Worm (Caenorhabditis elegans): Measurements from ENCODE around the gene srh-129.

- no peak for TF ChIP-seq xnd-1 (tag; optimal IDR thresholded peaks at IDR 0.05)
- TF ChIP-seq mes-4 (tag; optimal IDR thresholded peaks at IDR 0.05): no peak
- TF ChIP-seq dpl-1 (GFP tag; optimal IDR thresholded peaks at IDR 0.05): no peak
- no peak for TF ChIP-seq F49E8.2 (tag; optimal IDR thresholded peaks at IDR 0.05; ENCODE audit: insufficient read depth)
- no peak for TF ChIP-seq cebp-1 (GFP tag; IDR thresholded peaks at IDR 0.05)
- no peak for TF ChIP-seq cebp-1 (tag; optimal IDR thresholded peaks at IDR 0.05)
- TF ChIP-seq mcd-1 (GFP tag; IDR thresholded peaks at IDR 0.05): no peak
Observed at ce11 chrV:5146394-5146793, 2.7 kb upstream of the srh-129 start, which contains the start of gene F14F9.6.
